Fruit fly (Drosophila melanogaster) whole organism, prepupa: ENCODE results near the gene Osi22.
A peak's percentile ranks its signal among the peaks of the same experiment; 100 is the strongest.

ENCODE experiments used
- CG11902 ChIP-seq: fragments of 200-800 bp; sonication (Bioruptor generic); optimal IDR thresholded peaks from 3 replicates; lab custom pipeline; 2016; ENCODE audit warnings: missing biosample characterization, missing genetic modification characterization
- CG15336 ChIP-seq: fragments of 200-800 bp; sonication (Bioruptor generic); IDR thresholded peaks from 2 replicates; pipeline ENCODE4 v1.3.6; 2022; ENCODE audit warnings: missing biosample characterization, missing genetic modification characterization
- CG34406 ChIP-seq: fragments of 200-800 bp; sonication (Bioruptor generic); optimal IDR thresholded peaks from 3 replicates; lab custom pipeline; 2016; ENCODE audit warnings: missing biosample characterization, missing genetic modification characterization
- CG3919 ChIP-seq: fragments of 200-800 bp; sonication (Bioruptor generic); optimal IDR thresholded peaks from 3 replicates; lab custom pipeline; 2016; ENCODE audit warnings: missing biosample characterization, missing genetic modification characterization
- CG6163 ChIP-seq: fragments of 200-800 bp; sonication (Bioruptor generic); IDR thresholded peaks from 3 replicates; pipeline ENCODE4 v1.3.6; 2022; ENCODE audit warnings: missing biosample characterization, missing genetic modification characterization
- CG6276 ChIP-seq: fragments of 200-800 bp; sonication (Bioruptor generic); optimal IDR thresholded peaks from 2 replicates; lab custom pipeline; 2017; ENCODE audit warnings: missing biosample characterization, mild to moderate bottlenecking, missing genetic modification characterization
- CG6792 ChIP-seq: fragments of 200-800 bp; sonication (Bioruptor generic); optimal IDR thresholded peaks from 3 replicates; lab custom pipeline; 2016; ENCODE audit warnings: missing biosample characterization, missing genetic modification characterization
- CG8319 ChIP-seq: fragments of 200-800 bp; sonication (Bioruptor generic); optimal IDR thresholded peaks from 3 replicates; lab custom pipeline; 2016; ENCODE audit warnings: missing biosample characterization, missing genetic modification characterization
- Eip75B ChIP-seq: fragments of 200-800 bp; sonication (Bioruptor generic); optimal IDR thresholded peaks from 3 replicates; lab custom pipeline; 2016; ENCODE audit warnings: missing biosample characterization, missing genetic modification characterization
- Eip78C ChIP-seq: fragments of 200-800 bp; sonication (Bioruptor generic); peaks from one replicate; lab custom pipeline; 2016; ENCODE audit warnings: missing biosample characterization, missing genetic modification characterization
- Eip93F ChIP-seq: fragments of 200-800 bp; sonication (Bioruptor generic); optimal IDR thresholded peaks from 2 replicates; lab custom pipeline; 2016; ENCODE audit warnings: missing biosample characterization, mild to moderate bottlenecking, missing genetic modification characterization
- Gug ChIP-seq: fragments of 200-800 bp; sonication (Bioruptor generic); IDR thresholded peaks from 2 replicates; pipeline ENCODE4 v1.3.6; 2022; ENCODE audit warnings: missing biosample characterization, missing genetic modification characterization
- Hr38 ChIP-seq: sonication (Bioruptor generic); optimal IDR thresholded peaks from 2 replicates; lab custom pipeline; 2016; ENCODE audit warnings: missing biosample characterization, missing genetic modification characterization
- Hr39 ChIP-seq: fragments of 200-800 bp; sonication (Bioruptor generic); optimal IDR thresholded peaks from 2 replicates; lab custom pipeline; 2016; ENCODE audit warnings: missing biosample characterization, missing genetic modification characterization
- Hr4 ChIP-seq: fragments of 200-800 bp; sonication (Bioruptor generic); optimal IDR thresholded peaks from 3 replicates; lab custom pipeline; 2016; ENCODE audit warnings: missing biosample characterization, missing genetic modification characterization
- Met ChIP-seq: fragments of 200-800 bp; sonication (Bioruptor generic); optimal IDR thresholded peaks from 3 replicates; lab custom pipeline; 2016; ENCODE audit warnings: missing biosample characterization, missing genetic modification characterization
- OdsH ChIP-seq: fragments of 200-800 bp; sonication (Bioruptor generic); optimal IDR thresholded peaks from 3 replicates; lab custom pipeline; 2016; ENCODE audit warnings: missing biosample characterization, missing genetic modification characterization
- Smox ChIP-seq: fragments of 200-800 bp; sonication (Bioruptor generic); optimal IDR thresholded peaks from 3 replicates; lab custom pipeline; 2016; ENCODE audit warnings: missing biosample characterization, missing genetic modification characterization
- Sox102F ChIP-seq: fragments of 200-800 bp; sonication (Bioruptor generic); optimal IDR thresholded peaks from 2 replicates; lab custom pipeline; 2016; ENCODE audit warnings: missing biosample characterization, mild to moderate bottlenecking, missing genetic modification characterization
- Sox15 ChIP-seq: fragments of 200-800 bp; sonication (Bioruptor generic); optimal IDR thresholded peaks from 3 replicates; lab custom pipeline; 2016; ENCODE audit warnings: missing biosample characterization, missing genetic modification characterization
- achi ChIP-seq: fragments of 200-800 bp; sonication (Bioruptor generic); optimal IDR thresholded peaks from 3 replicates; lab custom pipeline; 2016; ENCODE audit warnings: missing biosample characterization, missing genetic modification characterization
- acj6 ChIP-seq: fragments of 200-800 bp; sonication (Bioruptor generic); optimal IDR thresholded peaks from 3 replicates; lab custom pipeline; 2016; ENCODE audit warnings: missing biosample characterization, missing genetic modification characterization
- cyc ChIP-seq: fragments of 200-800 bp; sonication (Bioruptor generic); optimal IDR thresholded peaks from 3 replicates; lab custom pipeline; 2016; ENCODE audit warnings: missing biosample characterization, missing genetic modification characterization
- dac ChIP-seq: fragments of 200-800 bp; sonication (Bioruptor generic); optimal IDR thresholded peaks from 2 replicates; lab custom pipeline; 2017; ENCODE audit warnings: missing biosample characterization, mild to moderate bottlenecking, missing genetic modification characterization
- esn ChIP-seq: fragments of 200-800 bp; sonication (Bioruptor generic); optimal IDR thresholded peaks from 2 replicates; lab custom pipeline; 2016; ENCODE audit warnings: missing biosample characterization, mild to moderate bottlenecking, missing genetic modification characterization, moderate library complexity
- fd59A ChIP-seq: fragments of 200-800 bp; sonication (Bioruptor generic); optimal IDR thresholded peaks from 2 replicates; lab custom pipeline; 2017; ENCODE audit warnings: missing biosample characterization, mild to moderate bottlenecking, missing genetic modification characterization, missing genetic modification reagents
- fd85E ChIP-seq: fragments of 200-800 bp; sonication (Bioruptor generic); optimal IDR thresholded peaks from 3 replicates; lab custom pipeline; 2016; ENCODE audit warnings: missing biosample characterization, missing genetic modification characterization
- lz ChIP-seq: fragments of 200-800 bp; sonication (Bioruptor generic); optimal IDR thresholded peaks from 3 replicates; lab custom pipeline; 2016; ENCODE audit warnings: missing biosample characterization, missing genetic modification characterization
- net ChIP-seq: fragments of 200-800 bp; sonication (Bioruptor generic); optimal IDR thresholded peaks from 3 replicates; lab custom pipeline; 2016; ENCODE audit warnings: missing biosample characterization, missing genetic modification characterization
- pdm3 ChIP-seq: fragments of 200-800 bp; sonication (Bioruptor generic); optimal IDR thresholded peaks from 3 replicates; lab custom pipeline; 2016; ENCODE audit warnings: missing biosample characterization, missing genetic modification characterization
- salr ChIP-seq, 2 experiments: fragments of 200-800 bp; sonication (Bioruptor generic); optimal IDR thresholded peaks; 3 replicates each; lab custom pipeline; 2016 to 2018; ENCODE audit warnings: missing biosample characterization in 2 of 2, missing genetic modification characterization in 2 of 2, mild to moderate bottlenecking in 1 of 2
- svp ChIP-seq: fragments of 200-800 bp; sonication (Bioruptor generic); peaks from one replicate; lab custom pipeline; 2016; ENCODE audit warnings: missing biosample characterization, missing genetic modification characterization

Osi22 gene

DNA sequence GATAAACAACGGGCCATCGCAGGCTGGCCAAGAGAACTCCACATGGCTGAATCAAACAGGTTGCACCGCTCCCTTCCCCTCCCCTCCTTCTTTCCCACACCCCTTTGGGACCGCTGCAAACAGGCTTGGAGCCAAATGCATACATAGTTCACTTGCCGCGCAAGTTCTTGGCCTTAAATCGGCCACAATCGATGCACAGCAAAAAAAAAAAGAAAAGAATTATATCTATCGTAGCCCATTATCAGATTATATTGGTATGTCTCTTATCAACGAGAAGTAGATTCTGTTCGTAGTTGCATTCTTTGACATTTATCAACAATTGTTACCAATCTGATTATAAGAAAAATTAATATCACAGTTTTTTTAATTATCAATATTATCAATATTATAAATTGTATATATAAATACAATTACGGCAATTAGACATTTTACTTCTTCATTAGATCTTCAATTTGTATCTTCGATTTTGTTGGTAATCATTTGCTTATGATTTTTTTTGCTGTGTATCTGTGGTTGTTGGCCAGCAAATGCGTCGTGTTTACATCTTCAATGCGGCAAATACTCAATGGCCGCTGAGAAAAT, 15.0 kb downstream of the Osi22 start (continued):
- TF ChIP-seq fd85E (GFP tag; lab: Kevin White, UChicago) (peak; percentile 15), achi (GFP tag; lab: Kevin White, UChicago) (peak; percentile 90), esn (GFP tag; lab: Kevin White, UChicago) (peak; percentile 88), Hr4 (peak; percentile 45), Eip93F (no peak), Sox102F (peak; percentile 63), lz (GFP tag; lab: Kevin White, UChicago) (peak; percentile 62), cyc (GFP tag; lab: Kevin White, UChicago) (peak; percentile 61), CG6276 (GFP tag; lab: Kevin White, UChicago) (peak; percentile 87)

DNA sequence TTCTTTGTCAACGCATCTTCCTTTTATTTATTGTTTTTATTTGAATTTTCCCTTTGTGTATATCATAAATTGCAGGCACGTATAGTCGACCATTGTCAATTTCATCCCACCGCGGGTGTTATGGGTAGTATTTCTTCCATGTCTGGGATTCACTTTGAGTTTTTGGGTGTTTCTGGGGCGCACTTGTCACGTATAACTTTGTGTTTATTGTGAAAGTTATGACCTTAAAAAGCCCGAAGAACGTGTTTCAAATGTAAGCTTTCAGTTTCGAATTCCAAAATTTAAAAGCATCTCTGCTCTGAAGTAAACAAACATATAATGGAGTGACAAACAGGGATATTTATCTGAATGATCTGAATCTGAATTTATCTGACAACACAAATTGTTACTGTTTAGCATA, 16.2 kb downstream of the Osi22 start:
- TF ChIP-seq fd59A: no peak
- TF ChIP-seq CG6163 (GFP tag; lab: Robert Waterston, UW): no peak
- TF ChIP-seq Eip78C (GFP tag; lab: Kevin White, UChicago): peak; percentile 27

DNA sequence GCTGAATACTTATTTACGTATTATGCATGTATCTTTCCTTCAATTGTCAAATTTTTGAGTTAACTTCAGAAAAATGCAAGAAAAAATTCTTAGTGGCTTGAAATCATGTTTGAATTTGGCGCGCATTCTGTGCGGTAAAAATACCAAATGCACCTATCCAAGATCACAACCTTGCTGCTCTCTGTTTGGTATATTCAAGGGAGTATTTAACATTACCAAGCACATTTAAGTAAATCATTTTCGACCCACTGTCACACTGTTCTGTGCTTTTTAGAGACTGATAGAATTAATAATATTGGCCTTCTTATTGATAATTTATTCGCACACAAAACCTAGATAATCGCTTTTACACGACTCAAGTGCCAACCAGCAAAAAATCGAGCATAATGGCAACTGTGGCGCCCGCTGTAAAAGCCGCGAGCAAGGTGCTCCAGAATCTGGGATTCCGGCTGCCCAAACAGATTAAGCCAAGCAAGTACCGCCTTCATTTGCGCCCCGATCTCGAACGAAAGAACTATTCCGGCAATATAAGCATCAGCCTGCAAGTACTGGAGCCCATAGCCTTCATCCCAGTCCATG, 18.8 kb downstream of the Osi22 start:
- no peak for TF ChIP-seq Smox (GFP tag; lab: Kevin White, UChicago)
- peak; percentile 17 for TF ChIP-seq Eip78C (GFP tag; lab: Kevin White, UChicago)
- peak; percentile 78 for TF ChIP-seq svp (GFP tag; lab: Kevin White, UChicago)
- TF ChIP-seq, all 60 proteins: peak for 2

DNA sequence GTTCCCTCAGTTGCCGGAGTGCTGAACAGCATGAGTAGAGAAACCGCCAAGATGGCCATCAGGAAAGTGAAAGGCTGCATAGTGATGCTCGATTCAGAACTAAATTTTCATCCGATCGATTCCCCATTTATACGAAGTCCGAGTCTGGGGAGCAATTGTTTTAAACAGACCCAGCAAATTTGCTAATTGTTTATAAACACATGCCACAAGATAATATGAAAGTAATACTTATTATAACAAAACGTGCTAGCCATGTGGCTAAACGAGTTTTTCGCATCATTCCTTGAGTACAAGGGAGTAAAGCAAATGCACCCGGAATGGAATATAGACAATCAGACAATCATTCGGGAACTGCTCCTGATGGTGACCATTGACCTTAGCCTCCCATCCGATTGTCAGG, 22.7 kb downstream of the Osi22 start, which contains the start of gene CG44142:
Gene CG44142, minus strand, starts transcription at position 101 of the 400 bp plus-strand sequence.
- TF ChIP-seq OdsH: no peak
- no peak for TF ChIP-seq CG6276 (GFP tag; lab: Kevin White, UChicago)
- TF ChIP-seq CG8319: no peak
- no peak for TF ChIP-seq pdm3 (GFP tag; lab: Kevin White, UChicago)
- TF ChIP-seq, all 60 proteins: peak for 0

DNA sequence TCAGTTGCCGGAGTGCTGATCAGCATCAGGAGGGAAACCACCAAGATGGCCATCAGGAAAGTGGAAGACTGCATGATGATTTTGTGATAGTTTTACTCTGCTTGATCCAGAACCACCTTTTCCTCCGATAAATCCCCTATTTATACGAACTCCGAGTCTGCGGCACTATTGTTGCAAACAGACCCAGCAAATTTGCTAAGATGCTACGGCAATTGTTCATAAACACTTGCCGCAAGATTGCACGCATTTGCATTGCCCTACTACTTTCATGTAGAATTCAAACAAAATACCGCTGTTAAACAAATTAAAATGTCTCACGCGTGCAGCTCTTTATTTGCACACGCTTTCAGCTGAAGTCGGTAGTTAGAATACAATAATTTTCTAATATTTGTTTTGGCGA, 28.7 kb downstream of the Osi22 start, which contains the start of gene CG45080:
Gene CG45080, minus strand, starts transcription at position 101 of the 400 bp plus-strand sequence.
- TF ChIP-seq Sox15 (GFP tag; lab: Kevin White, UChicago): no peak
- no peak for TF ChIP-seq cyc (GFP tag; lab: Kevin White, UChicago)
- no peak for TF ChIP-seq svp (GFP tag; lab: Kevin White, UChicago)
- TF ChIP-seq fd59A: no peak
- TF ChIP-seq Gug (GFP tag; lab: Robert Waterston, UW): no peak
- no peak for TF ChIP-seq achi (GFP tag; lab: Kevin White, UChicago)
- TF ChIP-seq CG6792: no peak
- TF ChIP-seq CG6276 (GFP tag; lab: Kevin White, UChicago): no peak

DNA sequence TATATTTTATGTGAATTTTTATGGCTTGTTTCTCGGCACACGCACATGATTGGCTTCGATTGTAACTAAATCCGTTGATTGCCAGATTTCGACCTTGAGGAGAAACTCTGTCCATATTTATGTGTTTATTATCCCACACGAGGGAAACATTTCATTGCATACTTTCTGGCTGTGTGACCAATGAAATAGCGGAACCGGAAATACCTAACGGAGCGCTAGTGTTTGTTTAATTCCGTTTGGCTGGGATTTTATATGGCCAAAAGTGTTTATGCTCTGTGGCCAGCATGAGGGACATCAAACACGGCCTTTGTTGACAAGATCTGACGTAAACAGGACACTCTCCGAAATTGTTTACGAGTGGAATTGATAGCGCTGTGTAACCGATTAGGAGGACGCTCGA, 29.4 kb downstream of the Osi22 start:
- TF ChIP-seq Met (GFP tag; lab: Kevin White, UChicago) (peak; percentile 13), CG34406 (GFP tag; lab: Kevin White, UChicago) (peak; percentile 29), dac (GFP tag; lab: Kevin White, UChicago) (no peak), Sox102F (peak; percentile 43), pdm3 (GFP tag; lab: Kevin White, UChicago) (peak; percentile 16), net (GFP tag; lab: Kevin White, UChicago) (peak; percentile 30), achi (GFP tag; lab: Kevin White, UChicago) (peak; percentile 35), salr (GFP tag; optimal IDR thresholded peaks at IDR 0.05; lab: Kevin White, UChicago) (peak in 1 of 2 experiments; percentile 8), CG15336 (no peak), Eip75B (GFP tag; lab: Kevin White, UChicago) (no peak), Hr38 (GFP tag; lab: Kevin White, UChicago) (no peak), Eip78C (GFP tag; lab: Kevin White, UChicago) (peak; percentile 77), CG11902 (GFP tag; lab: Kevin White, UChicago) (no peak), CG3919 (GFP tag; lab: Kevin White, UChicago) (peak; percentile 40), acj6 (GFP tag; lab: Kevin White, UChicago) (peak; percentile 2), Hr39 (no peak)
